Fruit fly (Drosophila melanogaster): ENCODE measurements around the gene CG42597.
A peak's percentile ranks its signal among the peaks of the same experiment; 100 is the strongest.

CG42597 gene

dm6 chr2L:22018861-22019270 is 46.3 kb downstream of the CG42597 start, which contains the start of gene tio (continued):
- TF ChIP-seq zfh2 (GFP tag; optimal IDR thresholded peaks at IDR 0.05) (no peak), cwo (GFP tag; optimal IDR thresholded peaks at IDR 0.05) (no peak), MESR4 (GFP tag; optimal IDR thresholded peaks at IDR 0.05) (no peak), CG11093 (GFP tag; IDR thresholded peaks at IDR 0.05) (no peak), tna (GFP tag; IDR thresholded peaks at IDR 0.05; ENCODE audit: partially characterized antibody) (peak; percentile 35; the same call in 1 of the 2 replicates), gfzf (GFP tag; optimal IDR thresholded peaks at IDR 0.05) (no peak), CG9817 (tag; optimal IDR thresholded peaks at IDR 0.05) (no peak), Dek (tag; optimal IDR thresholded peaks at IDR 0.05) (no peak), ttk (GFP tag; IDR thresholded peaks at IDR 0.05) (no peak), CG9876 (GFP tag; optimal IDR thresholded peaks at IDR 0.05) (no peak), D19A (tag; optimal IDR thresholded peaks at IDR 0.05) (no peak), dmrt99B (tag; optimal IDR thresholded peaks at IDR 0.05) (no peak), CG7987 (GFP tag; optimal IDR thresholded peaks at IDR 0.05) (no peak), Scr (GFP tag; IDR thresholded peaks at IDR 0.05; ENCODE audit: partially characterized antibody) (peak; percentile 37; the same call in 1 of the 2 replicates), Vsx1 (GFP tag; optimal IDR thresholded peaks at IDR 0.05) (no peak), CG7786 (GFP tag; optimal IDR thresholded peaks at IDR 0.05) (no peak), CG3407 (GFP tag; optimal IDR thresholded peaks at IDR 0.05) (no peak), Dad (GFP tag; optimal IDR thresholded peaks at IDR 0.05) (no peak), cg (GFP tag; optimal IDR thresholded peaks at IDR 0.05) (peak; percentile 85), ato (GFP tag; IDR thresholded peaks at IDR 0.05; ENCODE audit: partially characterized antibody) (no peak), tgo (GFP tag; IDR thresholded peaks at IDR 0.05) (no peak), kah (GFP tag; optimal IDR thresholded peaks at IDR 0.05) (peak; percentile 91), corto (GFP tag; optimal IDR thresholded peaks at IDR 0.05) (no peak), Max (GFP tag; optimal IDR thresholded peaks at IDR 0.05) (no peak), fd96Cb (tag; optimal IDR thresholded peaks at IDR 0.05) (no peak), CG6175 (GFP tag; IDR thresholded peaks at IDR 0.05) (no peak), cato (GFP tag; optimal IDR thresholded peaks at IDR 0.05; ENCODE audit: borderline replicate concordance) (no peak), CG6791 (GFP tag; IDR thresholded peaks at IDR 0.05; ENCODE audit: partially characterized antibody) (no peak), NK7.1 (GFP tag; optimal IDR thresholded peaks at IDR 0.05) (no peak), CG3281 (GFP tag; optimal IDR thresholded peaks at IDR 0.05) (no peak), gro (GFP tag; optimal IDR thresholded peaks at IDR 0.05) (no peak), CG4707 (GFP tag; optimal IDR thresholded peaks at IDR 0.05) (no peak), dan (GFP tag; IDR thresholded peaks at IDR 0.05) (no peak), sens-2 (GFP tag; IDR thresholded peaks at IDR 0.05) (no peak; the same call in 1 of the 2 replicates), H2.0 (GFP tag; IDR thresholded peaks at IDR 0.05) (no peak), sna (GFP tag; IDR thresholded peaks at IDR 0.05; ENCODE audit: partially characterized antibody) (peak; percentile 59; the same call in 1 of the 2 replicates), ken (GFP tag; IDR thresholded peaks at IDR 0.05) (no peak), nerfin-1 (tag; optimal IDR thresholded peaks at IDR 0.05) (no peak), Chrac-16 (GFP tag; optimal IDR thresholded peaks at IDR 0.05) (no peak), gsb-n (tag; optimal IDR thresholded peaks at IDR 0.05) (no peak), Gug (GFP tag; IDR thresholded peaks at IDR 0.05) (no peak), D19B (GFP tag; optimal IDR thresholded peaks at IDR 0.05) (no peak), CG10366 (GFP tag; IDR thresholded peaks at IDR 0.05) (no peak), chm (GFP tag; IDR thresholded peaks at IDR 0.05) (no peak), Oli (tag; optimal IDR thresholded peaks at IDR 0.05) (no peak), Mes4 (GFP tag; optimal IDR thresholded peaks at IDR 0.05) (no peak), insv (GFP tag; optimal IDR thresholded peaks at IDR 0.05) (no peak), Dp (GFP tag; optimal IDR thresholded peaks at IDR 0.05) (no peak), pum (GFP tag; optimal IDR thresholded peaks at IDR 0.05) (no peak), ewg (GFP tag; optimal IDR thresholded peaks at IDR 0.05) (peak; percentile 84), psq (GFP tag; optimal IDR thresholded peaks at IDR 0.05) (no peak)
